Worm (Caenorhabditis elegans) whole organism, young adult: ENCODE data around the gene rfip-2.

Experiments used
- C06A6.2 ChIP-seq: fragments of 200-800 bp; sonication (Bioruptor generic); conservative IDR thresholded peaks from 2 replicates; pipeline ENCODE4 v1.3.6; 2022; ENCODE audit warnings: missing genetic modification characterization, missing compliant biosample characterization
- C17E4.6 ChIP-seq: fragments of 200-800 bp; sonication (Bioruptor generic); IDR thresholded peaks from 2 replicates; pipeline ENCODE4 v1.3.6; 2022; ENCODE audit warnings: missing genetic modification reagents, missing genetic modification characterization, missing compliant biosample characterization
- D2030.7 ChIP-seq: fragments of 200-800 bp; sonication (Bioruptor generic); IDR thresholded peaks from 2 replicates; pipeline ENCODE4 v1.3.6; 2022; ENCODE audit warnings: missing genetic modification reagents, missing genetic modification characterization, missing compliant biosample characterization
- F33H1.4 ChIP-seq: fragments of 200-800 bp; sonication (Bioruptor generic); IDR thresholded peaks from 2 replicates; pipeline ENCODE4 v1.3.6; 2022; ENCODE audit warnings: missing genetic modification reagents, missing genetic modification characterization, missing compliant biosample characterization
- F37B4.10 ChIP-seq: fragments of 200-800 bp; sonication (Bioruptor generic); IDR thresholded peaks from 2 replicates; pipeline ENCODE4 v1.3.6; 2022; ENCODE audit warnings: missing genetic modification characterization, missing compliant biosample characterization
- F39B2.1 ChIP-seq: fragments of 200-800 bp; sonication (Bioruptor generic); IDR thresholded peaks from 2 replicates; pipeline ENCODE4 v1.3.6; 2022; ENCODE audit warnings: missing genetic modification reagents, missing genetic modification characterization, missing compliant biosample characterization
- K11D2.4 ChIP-seq: fragments of 200-800 bp; sonication (Bioruptor generic); IDR thresholded peaks from 2 replicates; pipeline ENCODE4 v1.3.6; 2022; ENCODE audit warnings: missing genetic modification reagents, missing genetic modification characterization, missing compliant biosample characterization
- Y53G8AR.9 ChIP-seq: fragments of 200-800 bp; sonication (Bioruptor generic); conservative IDR thresholded peaks from 2 replicates; pipeline ENCODE4 v1.3.6; 2022; ENCODE audit warnings: missing genetic modification reagents, missing genetic modification characterization, missing compliant biosample characterization
- Y56A3A.18 ChIP-seq: fragments of 200-800 bp; sonication (Bioruptor generic); IDR thresholded peaks from 2 replicates; pipeline ENCODE4 v1.3.6; 2022; ENCODE audit warnings: missing genetic modification reagents, missing genetic modification characterization, missing compliant biosample characterization
- Y95B8A.8 ChIP-seq: fragments of 200-800 bp; sonication (Bioruptor generic); IDR thresholded peaks from 2 replicates; pipeline ENCODE4 v1.3.6; 2022; ENCODE audit warnings: missing genetic modification reagents, missing genetic modification characterization, missing compliant biosample characterization
- aptf-2 ChIP-seq: fragments of 200-800 bp; sonication (Bioruptor generic); conservative IDR thresholded peaks from 2 replicates; pipeline ENCODE4 v1.3.6; 2022; ENCODE audit warnings: missing genetic modification reagents, missing genetic modification characterization, missing compliant biosample characterization
- aptf-3 ChIP-seq: fragments of 200-800 bp; sonication (Bioruptor generic); IDR thresholded peaks from 2 replicates; pipeline ENCODE4 v1.3.6; 2022; ENCODE audit warnings: missing genetic modification characterization, missing compliant biosample characterization
- attf-3 ChIP-seq: fragments of 200-800 bp; sonication (Bioruptor generic); conservative IDR thresholded peaks from 2 replicates; pipeline ENCODE4 v1.3.6; 2022; ENCODE audit warnings: missing genetic modification reagents, missing genetic modification characterization, missing compliant biosample characterization
- attf-6 ChIP-seq: fragments of 200-800 bp; sonication (Bioruptor generic); IDR thresholded peaks from 2 replicates; pipeline ENCODE4 v1.3.6; 2022; ENCODE audit warnings: missing genetic modification reagents, missing genetic modification characterization, missing compliant biosample characterization
- bed-1 ChIP-seq: fragments of 200-800 bp; sonication (Bioruptor generic); IDR thresholded peaks from 2 replicates; pipeline ENCODE4 v1.3.6; 2022; ENCODE audit warnings: missing genetic modification reagents, missing genetic modification characterization, missing compliant biosample characterization
- cebp-2 ChIP-seq: fragments of 200-800 bp; sonication (Bioruptor generic); IDR thresholded peaks from 2 replicates; pipeline ENCODE4 v1.3.6; 2022; ENCODE audit warnings: missing genetic modification characterization, missing compliant biosample characterization
- ceh-100 ChIP-seq: fragments of 200-800 bp; sonication (Bioruptor generic); IDR thresholded peaks from 2 replicates; pipeline ENCODE4 v1.3.6; 2022; ENCODE audit warnings: missing genetic modification reagents, missing genetic modification characterization, missing compliant biosample characterization
- ceh-40 ChIP-seq: fragments of 200-800 bp; sonication (Bioruptor generic); IDR thresholded peaks from 2 replicates; pipeline ENCODE4 v1.3.6; 2022; ENCODE audit warnings: missing genetic modification characterization, missing compliant biosample characterization
- ceh-58 ChIP-seq: fragments of 200-800 bp; sonication (Bioruptor generic); IDR thresholded peaks from 2 replicates; pipeline ENCODE4 v1.3.6; 2022; ENCODE audit warnings: missing genetic modification characterization, missing compliant biosample characterization
- ceh-91 ChIP-seq: fragments of 200-800 bp; sonication (Bioruptor generic); IDR thresholded peaks from 2 replicates; pipeline ENCODE4 v1.3.6; 2022; ENCODE audit warnings: missing genetic modification reagents, missing genetic modification characterization, missing compliant biosample characterization
- dox-1 ChIP-seq: fragments of 200-800 bp; sonication (Bioruptor generic); IDR thresholded peaks from 2 replicates; pipeline ENCODE4 v1.3.6; 2022; ENCODE audit warnings: missing genetic modification reagents, missing genetic modification characterization, missing compliant biosample characterization
- egl-18 ChIP-seq: fragments of 200-800 bp; sonication (Bioruptor generic); IDR thresholded peaks from 2 replicates; pipeline ENCODE4 v1.3.6; 2022; ENCODE audit warnings: missing genetic modification reagents, missing genetic modification characterization, missing compliant biosample characterization
- egl-44 ChIP-seq: fragments of 200-800 bp; sonication (Bioruptor generic); IDR thresholded peaks from 2 replicates; pipeline ENCODE4 v1.3.6; 2022; ENCODE audit warnings: missing genetic modification reagents, missing genetic modification characterization, missing compliant biosample characterization
- egrh-3 ChIP-seq: fragments of 200-800 bp; sonication (Bioruptor generic); IDR thresholded peaks from 2 replicates; pipeline ENCODE4 v1.3.6; 2022; ENCODE audit warnings: missing genetic modification reagents, missing genetic modification characterization, missing compliant biosample characterization
- hmg-20 ChIP-seq: fragments of 200-800 bp; sonication (Bioruptor generic); IDR thresholded peaks from 2 replicates; pipeline ENCODE4 v1.3.6; 2022; ENCODE audit warnings: missing genetic modification reagents, missing genetic modification characterization, missing compliant biosample characterization
- hsf-1 ChIP-seq: fragments of 200-800 bp; sonication (Bioruptor generic); IDR thresholded peaks from 2 replicates; pipeline ENCODE4 v1.3.6; 2022; ENCODE audit warnings: missing genetic modification reagents, missing genetic modification characterization, missing compliant biosample characterization
- lag-1 ChIP-seq: fragments of 200-800 bp; sonication (Bioruptor generic); IDR thresholded peaks from 2 replicates; pipeline ENCODE4 v1.3.6; 2022; ENCODE audit warnings: missing genetic modification reagents, missing genetic modification characterization, missing compliant biosample characterization
- let-526 ChIP-seq: fragments of 200-800 bp; sonication (Bioruptor generic); IDR thresholded peaks from 2 replicates; pipeline ENCODE4 v1.3.6; 2022; ENCODE audit warnings: missing genetic modification reagents, missing genetic modification characterization, missing compliant biosample characterization
- lin-26 ChIP-seq: fragments of 200-800 bp; sonication (Bioruptor generic); IDR thresholded peaks from 2 replicates; pipeline ENCODE4 v1.3.6; 2022; ENCODE audit warnings: missing genetic modification reagents, missing genetic modification characterization, missing compliant biosample characterization
- madf-3 ChIP-seq: fragments of 200-800 bp; sonication (Bioruptor generic); IDR thresholded peaks from 2 replicates; pipeline ENCODE4 v1.3.6; 2022; ENCODE audit warnings: missing genetic modification reagents, missing genetic modification characterization, missing compliant biosample characterization
- madf-6 ChIP-seq: fragments of 200-800 bp; sonication (Bioruptor generic); IDR thresholded peaks from 2 replicates; pipeline ENCODE4 v1.3.6; 2022; ENCODE audit warnings: missing genetic modification reagents, missing genetic modification characterization, missing compliant biosample characterization
- madf-8 ChIP-seq: fragments of 200-800 bp; sonication (Bioruptor generic); conservative IDR thresholded peaks from 2 replicates; pipeline ENCODE4 v1.3.6; 2022; ENCODE audit warnings: missing genetic modification reagents, missing genetic modification characterization, missing compliant biosample characterization
- mcd-1 ChIP-seq: fragments of 200-800 bp; sonication (Bioruptor generic); IDR thresholded peaks from 2 replicates; pipeline ENCODE4 v1.3.6; 2022; ENCODE audit warnings: missing genetic modification reagents, missing genetic modification characterization, missing compliant biosample characterization
- nfya-2 ChIP-seq: fragments of 200-800 bp; sonication (Bioruptor generic); IDR thresholded peaks from 2 replicates; pipeline ENCODE4 v1.3.6; 2022; ENCODE audit warnings: missing genetic modification reagents, missing genetic modification characterization, missing compliant biosample characterization
- ztf-25 ChIP-seq: fragments of 200-800 bp; sonication (Bioruptor generic); IDR thresholded peaks from 2 replicates; pipeline ENCODE4 v1.3.6; 2022; ENCODE audit warnings: missing genetic modification reagents, missing genetic modification characterization, missing compliant biosample characterization
- ztf-28 ChIP-seq: fragments of 200-800 bp; sonication (Bioruptor generic); IDR thresholded peaks from 2 replicates; pipeline ENCODE4 v1.3.6; 2022; ENCODE audit warnings: missing genetic modification reagents, missing genetic modification characterization, missing compliant biosample characterization
- ztf-6 ChIP-seq: fragments of 200-800 bp; sonication (Bioruptor generic); IDR thresholded peaks from 2 replicates; pipeline ENCODE4 v1.3.6; 2022; ENCODE audit warnings: missing genetic modification reagents, missing genetic modification characterization, missing compliant biosample characterization

The rfip-2 gene

DNA sequence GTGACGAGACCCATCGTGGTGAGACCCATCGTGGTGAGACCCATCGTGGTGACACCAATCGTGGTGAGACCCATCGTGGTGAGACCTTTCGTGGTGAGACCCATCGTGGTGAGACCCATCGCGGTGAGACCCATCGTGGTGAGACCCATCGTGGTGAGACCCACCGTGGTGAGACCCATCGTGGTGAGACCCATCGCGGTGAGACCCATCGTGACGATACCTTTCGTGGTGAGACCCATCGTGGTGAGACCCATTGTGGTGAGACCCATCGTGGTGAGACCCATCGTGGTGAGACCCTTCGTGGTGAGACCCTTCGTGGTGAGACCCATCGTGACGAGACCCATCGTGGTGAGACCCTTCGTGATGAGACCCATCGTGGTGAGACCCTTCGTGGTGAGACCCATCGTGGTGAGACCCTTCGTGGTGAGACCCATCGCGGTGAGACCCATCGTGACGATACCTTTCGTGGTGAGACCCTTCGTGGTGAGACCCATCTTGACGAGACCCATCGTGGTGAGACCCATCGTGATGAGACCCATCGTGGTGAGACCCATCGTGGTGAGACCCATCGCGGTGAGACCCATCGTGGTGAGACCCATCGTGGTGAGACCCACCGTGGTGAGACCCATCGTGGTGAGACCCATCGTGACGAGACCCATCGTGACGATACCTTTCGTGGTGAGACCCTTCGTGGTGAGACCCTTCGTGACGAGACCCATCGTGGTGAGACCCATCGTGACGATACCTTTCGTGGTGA is 26.6 kb upstream of the rfip-2 start:
- TF ChIP-seq aptf-3 (GFP tag; lab: Robert Waterston, UW) (0 out of 2 replicates have a peak, but pooled peaks have one; percentile 75), ztf-28 (GFP tag; lab: Robert Waterston, UW) (peak; percentile 79), egl-18 (GFP tag; lab: Robert Waterston, UW) (peak; percentile 74; the same call in 1 of the 2 replicates), Y56A3A.18 (GFP tag; lab: Robert Waterston, UW) (peak; percentile 12; the same call in 1 of the 2 replicates), C06A6.2 (GFP tag; lab: Robert Waterston, UW) (peak; percentile 46; the same call in 1 of the 2 replicates), ceh-91 (GFP tag; lab: Robert Waterston, UW) (peak; percentile 41; the same call in 1 of the 2 replicates), ztf-25 (peak; percentile 64; the same call in 1 of the 2 replicates), madf-6 (GFP tag; lab: Robert Waterston, UW) (0 out of 2 replicates have a peak, but pooled peaks have one; percentile 18), F33H1.4 (peak; percentile 78), ceh-100 (GFP tag; lab: Robert Waterston, UW) (0 out of 2 replicates have a peak, but pooled peaks have one; percentile 31), ceh-58 (peak; percentile 98), F39B2.1 (GFP tag; lab: Robert Waterston, UW) (peak; percentile 78; the same call in 1 of the 2 replicates), attf-3 (GFP tag; lab: Robert Waterston, UW) (0 out of 2 replicates have a peak, but pooled peaks have one; percentile 8), mcd-1 (GFP tag; lab: Robert Waterston, UW) (0 out of 2 replicates have a peak, but pooled peaks have one; percentile 10), cebp-2 (peak; percentile 84; the same call in 1 of the 2 replicates), C17E4.6 (GFP tag; lab: Robert Waterston, UW) (0 out of 2 replicates have a peak, but pooled peaks have one; percentile 22), hsf-1 (GFP tag; lab: Robert Waterston, UW) (peak; percentile 73; the same call in 1 of the 2 replicates), ceh-40 (GFP tag; lab: Robert Waterston, UW) (peak; percentile 59; the same call in 1 of the 2 replicates), dox-1 (GFP tag; lab: Robert Waterston, UW) (peak; percentile 51; the same call in 1 of the 2 replicates), ztf-6 (GFP tag; lab: Robert Waterston, UW) (0 out of 2 replicates have a peak, but pooled peaks have one; percentile 54), madf-8 (GFP tag; lab: Robert Waterston, UW) (peak; percentile 31), egl-44 (0 out of 2 replicates have a peak, but pooled peaks have one; percentile 75), bed-1 (GFP tag; lab: Robert Waterston, UW) (peak; percentile 88; the same call in 1 of the 2 replicates), hmg-20 (0 out of 2 replicates have a peak, but pooled peaks have one; percentile 32), aptf-2 (GFP tag; lab: Robert Waterston, UW) (0 out of 2 replicates have a peak, but pooled peaks have one; percentile 13), Y95B8A.8 (GFP tag; lab: Robert Waterston, UW) (0 out of 2 replicates have a peak, but pooled peaks have one; percentile 20), lag-1 (GFP tag; lab: Robert Waterston, UW) (peak; percentile 87; the same call in 1 of the 2 replicates), attf-6 (GFP tag; lab: Robert Waterston, UW) (0 out of 2 replicates have a peak, but pooled peaks have one; percentile 27), Y53G8AR.9 (GFP tag; lab: Robert Waterston, UW) (peak; percentile 85), let-526 (0 out of 2 replicates have a peak, but pooled peaks have one; percentile 47), egrh-3 (GFP tag; lab: Robert Waterston, UW) (peak; percentile 81; the same call in 1 of the 2 replicates), madf-3 (GFP tag; lab: Robert Waterston, UW) (peak; percentile 93), nfya-2 (GFP tag; lab: Robert Waterston, UW) (0 out of 2 replicates have a peak, but pooled peaks have one; percentile 74), lin-26 (GFP tag; lab: Robert Waterston, UW) (peak; percentile 73), K11D2.4 (0 out of 2 replicates have a peak, but pooled peaks have one; percentile 44)

DNA sequence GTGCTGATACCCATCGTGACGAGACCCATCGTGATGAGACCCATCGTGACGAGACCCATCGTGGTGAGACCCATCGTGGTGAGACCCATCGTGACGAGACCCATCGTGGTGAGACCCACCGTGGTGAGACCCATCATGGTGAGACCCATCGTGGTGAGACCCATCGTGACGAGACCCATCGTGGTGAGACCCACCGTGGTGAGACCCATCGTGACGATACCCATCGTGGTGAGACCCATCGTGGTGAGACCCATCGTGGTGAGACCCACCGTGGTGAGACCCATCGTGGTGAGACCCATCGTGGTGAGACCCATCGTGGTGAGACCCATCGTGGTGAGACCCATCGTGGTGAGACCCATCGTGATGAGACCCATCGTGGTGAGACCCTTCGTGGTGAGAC is 25.1 kb upstream of the rfip-2 start:
- TF ChIP-seq F37B4.10 (0 out of 2 replicates have a peak, but pooled peaks have one; percentile 44), attf-6 (GFP tag; lab: Robert Waterston, UW) (0 out of 2 replicates have a peak, but pooled peaks have one; percentile 45), ztf-25 (0 out of 2 replicates have a peak, but pooled peaks have one; percentile 12), ceh-91 (GFP tag; lab: Robert Waterston, UW) (peak; percentile 44), D2030.7 (GFP tag; lab: Robert Waterston, UW) (peak; percentile 18; the same call in 1 of the 2 replicates), madf-6 (GFP tag; lab: Robert Waterston, UW) (0 out of 2 replicates have a peak, but pooled peaks have one; percentile 36), lin-26 (GFP tag; lab: Robert Waterston, UW) (0 out of 2 replicates have a peak, but pooled peaks have one; percentile 11), aptf-2 (GFP tag; lab: Robert Waterston, UW) (peak; percentile 21; the same call in 1 of the 2 replicates), egrh-3 (GFP tag; lab: Robert Waterston, UW) (peak; percentile 50; the same call in 1 of the 2 replicates), F33H1.4 (peak; percentile 64; the same call in 1 of the 2 replicates)
